Fruit fly (Drosophila melanogaster): ENCODE results near the gene Ype.

dm6 chrX:13395988-13396377, 8.8 kb upstream of the Ype start:
- TF ChIP-seq Hr96 (GFP tag; optimal IDR thresholded peaks at IDR 0.05) (no peak), tj (GFP tag; optimal IDR thresholded peaks at IDR 0.05) (peak; percentile 96), bab1 (GFP tag; optimal IDR thresholded peaks at IDR 0.05) (no peak), Crg-1 (GFP tag; optimal IDR thresholded peaks at IDR 0.05) (no peak), CG7101 (tag; optimal IDR thresholded peaks at IDR 0.05) (no peak), Clk (GFP tag; optimal IDR thresholded peaks at IDR 0.05) (no peak), cnc (optimal IDR thresholded peaks at IDR 0.05) (no peak), CG11617 (GFP tag; optimal IDR thresholded peaks at IDR 0.05) (no peak), kay (GFP tag; ENCODE audit: borderline replicate concordance) (no peak), CG5204 (GFP tag; optimal IDR thresholded peaks at IDR 0.05) (no peak), toe (GFP tag; optimal IDR thresholded peaks at IDR 0.05) (no peak), CG12768 (GFP tag; optimal IDR thresholded peaks at IDR 0.05) (no peak), ovo (GFP tag; optimal IDR thresholded peaks at IDR 0.05) (no peak), CG1620 (GFP tag; optimal IDR thresholded peaks at IDR 0.05) (no peak)
